Fruit fly (Drosophila melanogaster) whole organism, embryonic: ENCODE data around the gene Obp19b.

Experiments
- Abd-B ChIP-seq: fragments of 200-800 bp; sonication (Bioruptor generic); optimal IDR thresholded peaks from 2 replicates; lab custom pipeline; 2018; ENCODE audit warnings: missing biosample characterization, mild to moderate bottlenecking, missing genetic modification characterization, moderate library complexity
- Adf1 ChIP-seq: fragments of 200-800 bp; sonication (Bioruptor generic); IDR thresholded peaks from 2 replicates; pipeline ENCODE4 v1.3.6; 2022; ENCODE audit warnings: missing biosample characterization, missing genetic modification characterization
- Antp ChIP-seq: fragments of 200-800 bp; sonication (Bioruptor generic); optimal IDR thresholded peaks from 3 replicates; lab custom pipeline; 2016; ENCODE audit warnings: missing biosample characterization, missing genetic modification characterization
- Atf-2 ChIP-seq: fragments of 200-800 bp; sonication (Bioruptor generic); optimal IDR thresholded peaks from 2 replicates; lab custom pipeline; 2016; ENCODE audit warnings: missing biosample characterization, missing genetic modification characterization
- B-H1 ChIP-seq: fragments of 200-800 bp; sonication (Bioruptor generic); IDR thresholded peaks from 3 replicates; pipeline ENCODE4 v1.3.6; 2022; ENCODE audit warnings: missing biosample characterization, missing genetic modification characterization
- Bgb ChIP-seq: fragments of 200-800 bp; sonication (Bioruptor generic); IDR thresholded peaks from 2 replicates; pipeline ENCODE4 v1.3.6; 2022; ENCODE audit warnings: missing biosample characterization, missing genetic modification characterization; ENCODE audit not compliant: partially characterized antibody
- CG11504 ChIP-seq: fragments of 200-800 bp; sonication (Bioruptor generic); optimal IDR thresholded peaks from 3 replicates; lab custom pipeline; 2019; ENCODE audit warnings: missing biosample characterization, mild to moderate bottlenecking, missing genetic modification characterization, moderate library complexity
- CG11696 ChIP-seq: fragments of 200-800 bp; sonication (Bioruptor generic); IDR thresholded peaks from 2 replicates; pipeline ENCODE4 v1.3.6; 2022; ENCODE audit warnings: missing biosample characterization, missing genetic modification characterization
- CG12659 ChIP-seq: fragments of 200-800 bp; sonication (Bioruptor generic); optimal IDR thresholded peaks from 3 replicates; lab custom pipeline; 2017; ENCODE audit warnings: mild to moderate bottlenecking, missing biosample characterization, missing genetic modification reagents, missing genetic modification characterization
- CG14014 ChIP-seq: fragments of 200-800 bp; sonication (Bioruptor generic); IDR thresholded peaks from 2 replicates; pipeline ENCODE4 v1.3.6; 2022; ENCODE audit warnings: missing biosample characterization, missing genetic modification characterization
- CG14710 ChIP-seq: fragments of 200-800 bp; sonication (Bioruptor generic); optimal IDR thresholded peaks from 3 replicates; lab custom pipeline; 2019; ENCODE audit warnings: missing biosample characterization, mild to moderate bottlenecking, missing genetic modification characterization, moderate library complexity
- CG1603 ChIP-seq: fragments of 200-800 bp; sonication (Bioruptor generic); optimal IDR thresholded peaks from 2 replicates; lab custom pipeline; 2019; ENCODE audit warnings: missing biosample characterization, mild to moderate bottlenecking, missing genetic modification characterization, moderate library complexity
- CG16863 ChIP-seq: fragments of 200-800 bp; sonication (Bioruptor generic); optimal IDR thresholded peaks from 3 replicates; lab custom pipeline; 2016; ENCODE audit warnings: missing biosample characterization, missing genetic modification characterization
- CG18262 ChIP-seq: fragments of 200-800 bp; optimal IDR thresholded peaks from 3 replicates; lab custom pipeline; 2019; ENCODE audit warnings: missing biosample characterization, mild to moderate bottlenecking, missing genetic modification characterization, moderate library complexity
- CG30403 ChIP-seq: fragments of 200-800 bp; sonication (Bioruptor generic); optimal IDR thresholded peaks from 3 replicates; lab custom pipeline; 2016; ENCODE audit warnings: missing biosample characterization, missing genetic modification characterization
- CG3065 ChIP-seq: fragments of 200-800 bp; sonication (Bioruptor generic); optimal IDR thresholded peaks from 2 replicates; lab custom pipeline; 2016; ENCODE audit warnings: missing biosample characterization, missing genetic modification characterization
- CG3847 ChIP-seq: fragments of 200-800 bp; sonication (Bioruptor generic); IDR thresholded peaks from 2 replicates; pipeline ENCODE4 v1.3.6; 2022; ENCODE audit warnings: missing biosample characterization, missing genetic modification characterization
- CG4328 ChIP-seq: fragments of 200-800 bp; sonication (Bioruptor generic); optimal IDR thresholded peaks from 3 replicates; lab custom pipeline; 2017; ENCODE audit warnings: missing biosample characterization, missing genetic modification reagents, missing genetic modification characterization
- CG7839 ChIP-seq: fragments of 200-800 bp; sonication (Bioruptor generic); optimal IDR thresholded peaks from 3 replicates; lab custom pipeline; 2018; ENCODE audit warnings: missing biosample characterization, mild to moderate bottlenecking, missing genetic modification characterization, moderate library complexity
- CG9215 ChIP-seq: fragments of 200-800 bp; sonication (Bioruptor generic); IDR thresholded peaks from 2 replicates; pipeline ENCODE4 v1.3.6; 2022; ENCODE audit warnings: missing biosample characterization, missing genetic modification characterization
- Elba2 ChIP-seq: fragments of 200-800 bp; sonication (Bioruptor generic); optimal IDR thresholded peaks from 3 replicates; lab custom pipeline; 2016; ENCODE audit warnings: missing biosample characterization, missing genetic modification characterization
- H15 ChIP-seq: fragments of 200-800 bp; sonication (Bioruptor generic); IDR thresholded peaks from 3 replicates; pipeline ENCODE4 v1.3.6; 2022; ENCODE audit warnings: missing biosample characterization, missing genetic modification characterization
- H2.0 ChIP-seq: fragments of 200-800 bp; sonication (Bioruptor generic); IDR thresholded peaks from 2 replicates; pipeline ENCODE4 v1.3.6; 2022; ENCODE audit warnings: missing biosample characterization, missing genetic modification characterization
- Hmx ChIP-seq: fragments of 200-800 bp; sonication (Bioruptor generic); optimal IDR thresholded peaks from 2 replicates; lab custom pipeline; 2016; ENCODE audit warnings: missing biosample characterization, missing genetic modification characterization
- Jarid2 ChIP-seq: fragments of 200-800 bp; sonication (Bioruptor generic); optimal IDR thresholded peaks from 3 replicates; lab custom pipeline; 2017; ENCODE audit warnings: mild to moderate bottlenecking, missing biosample characterization, missing genetic modification reagents, missing genetic modification characterization
- Lhr ChIP-seq: fragments of 200-800 bp; sonication (Bioruptor generic); optimal IDR thresholded peaks from 3 replicates; lab custom pipeline; 2017; ENCODE audit warnings: mild to moderate bottlenecking, missing biosample characterization, missing genetic modification reagents, missing genetic modification characterization
- MESR4 ChIP-seq: fragments of 200-800 bp; sonication (Bioruptor generic); optimal IDR thresholded peaks from 2 replicates; lab custom pipeline; 2018; ENCODE audit warnings: missing biosample characterization, mild to moderate bottlenecking, missing genetic modification characterization, moderate library complexity
- Max ChIP-seq: fragments of 200-800 bp; sonication (Bioruptor generic); optimal IDR thresholded peaks from 2 replicates; lab custom pipeline; 2016; ENCODE audit warnings: missing biosample characterization, mild to moderate bottlenecking, missing genetic modification characterization
- Pdp1 ChIP-seq, 2 experiments: fragments of 200-800 bp; sonication (Bioruptor generic); optimal IDR thresholded peaks; 3 replicates each; lab custom pipeline; 2016; ENCODE audit warnings: missing biosample characterization in 2 of 2, missing genetic modification characterization in 2 of 2, mild to moderate bottlenecking in 1 of 2, moderate library complexity in 1 of 2
- Rfx ChIP-seq: fragments of 200-800 bp; sonication (Bioruptor generic); IDR thresholded peaks from 2 replicates; pipeline ENCODE4 v1.3.6; 2022; ENCODE audit warnings: missing biosample characterization, missing genetic modification characterization
- Ssrp ChIP-seq: fragments of 200-800 bp; sonication (Bioruptor generic); optimal IDR thresholded peaks from 2 replicates; lab custom pipeline; 2018; ENCODE audit warnings: missing biosample characterization, mild to moderate bottlenecking, missing genetic modification characterization, moderate library complexity
- ash1 ChIP-seq: fragments of 200-800 bp; sonication (Bioruptor generic); optimal IDR thresholded peaks from 2 replicates; lab custom pipeline; 2018; ENCODE audit warnings: missing biosample characterization, mild to moderate bottlenecking, missing genetic modification characterization
- bab2 ChIP-seq: fragments of 200-800 bp; sonication (Bioruptor generic); optimal IDR thresholded peaks from 2 replicates; lab custom pipeline; 2016; ENCODE audit warnings: missing biosample characterization, missing genetic modification characterization
- bbx ChIP-seq: fragments of 200-800 bp; sonication (Bioruptor generic); IDR thresholded peaks from 2 replicates; pipeline ENCODE4 v1.3.6; 2022; ENCODE audit warnings: missing biosample characterization, missing genetic modification characterization; ENCODE audit not compliant: partially characterized antibody
- crol ChIP-seq: fragments of 200-800 bp; sonication (Bioruptor generic); IDR thresholded peaks from 2 replicates; pipeline ENCODE4 v1.3.6; 2022; ENCODE audit warnings: missing biosample characterization, missing genetic modification characterization
- exex ChIP-seq: fragments of 200-800 bp; sonication (Bioruptor generic); optimal IDR thresholded peaks from 4 replicates; lab custom pipeline; 2018; ENCODE audit warnings: missing biosample characterization, mild to moderate bottlenecking, missing genetic modification characterization, moderate library complexity
- her ChIP-seq: fragments of 200-800 bp; sonication (Bioruptor generic); optimal IDR thresholded peaks from 2 replicates; lab custom pipeline; 2016; ENCODE audit warnings: missing biosample characterization, missing genetic modification characterization
- lab ChIP-seq: fragments of 200-800 bp; sonication (Bioruptor generic); optimal IDR thresholded peaks from 3 replicates; lab custom pipeline; 2017; ENCODE audit warnings: missing biosample characterization, missing genetic modification characterization, mild to moderate bottlenecking, moderate library complexity, missing genetic modification reagents
- lbe ChIP-seq: fragments of 200-800 bp; sonication (Bioruptor generic); optimal IDR thresholded peaks from 2 replicates; lab custom pipeline; 2016; ENCODE audit warnings: missing biosample characterization, mild to moderate bottlenecking, missing genetic modification characterization
- lilli ChIP-seq: fragments of 200-800 bp; sonication (Bioruptor generic); optimal IDR thresholded peaks from 3 replicates; lab custom pipeline; 2016; ENCODE audit warnings: missing biosample characterization, missing genetic modification characterization
- luna ChIP-seq: fragments of 200-800 bp; sonication (Bioruptor generic); optimal IDR thresholded peaks from 2 replicates; lab custom pipeline; 2016; ENCODE audit warnings: missing biosample characterization, missing genetic modification characterization
- pfk ChIP-seq: fragments of 200-800 bp; sonication (Bioruptor generic); optimal IDR thresholded peaks from 2 replicates; lab custom pipeline; 2018; ENCODE audit warnings: missing biosample characterization, mild to moderate bottlenecking, missing genetic modification characterization, moderate library complexity
- pros ChIP-seq: fragments of 200-800 bp; sonication (Bioruptor generic); optimal IDR thresholded peaks from 3 replicates; lab custom pipeline; 2019; ENCODE audit warnings: missing biosample characterization, mild to moderate bottlenecking, missing genetic modification characterization, moderate library complexity
- sens ChIP-seq: fragments of 200-800 bp; sonication (Bioruptor generic); peaks from one replicate; lab custom pipeline; 2016; ENCODE audit warnings: missing biosample characterization, missing genetic modification characterization
- tap ChIP-seq: fragments of 200-800 bp; optimal IDR thresholded peaks from 3 replicates; lab custom pipeline; 2019; ENCODE audit warnings: missing biosample characterization, mild to moderate bottlenecking, missing genetic modification characterization, moderate library complexity
- tgo ChIP-seq: fragments of 200-800 bp; sonication (Bioruptor generic); IDR thresholded peaks from 3 replicates; pipeline ENCODE4 v1.3.6; 2022; ENCODE audit warnings: missing biosample characterization, missing genetic modification characterization
- tin ChIP-seq: fragments of 200-800 bp; sonication (Bioruptor generic); optimal IDR thresholded peaks from 3 replicates; lab custom pipeline; 2016; ENCODE audit warnings: missing biosample characterization, missing genetic modification characterization
- tx ChIP-seq: fragments of 200-800 bp; sonication (Bioruptor generic); optimal IDR thresholded peaks from 2 replicates; lab custom pipeline; 2016; ENCODE audit warnings: missing biosample characterization, missing genetic modification characterization
- wek ChIP-seq: fragments of 200-800 bp; sonication (Bioruptor generic); optimal IDR thresholded peaks from 3 replicates; lab custom pipeline; 2018; ENCODE audit warnings: missing biosample characterization, mild to moderate bottlenecking, missing genetic modification characterization, moderate library complexity

Gene Obp19b

dm6 chrX:20429482-20430204 lies 13.1 kb downstream of the Obp19b start, which contains the start of the genes CG11710 and mal (continued):
- TF ChIP-seq CG11504 (tag; lab: Kevin White, UChicago) (peak; percentile 88), bab2 (peak; percentile 85), Rfx (GFP tag; lab: Robert Waterston, UW) (peak; percentile 84), B-H1 (GFP tag; lab: Robert Waterston, UW) (peak; percentile 45), Lhr (GFP tag; lab: Kevin White, UChicago) (no peak), tap (peak; percentile 79), Bgb (GFP tag; lab: Robert Waterston, UW) (no peak), CG4328 (no peak), Abd-B (GFP tag; lab: Kevin White, UChicago) (peak; percentile 85), tx (GFP tag; lab: Kevin White, UChicago) (peak; percentile 39), CG11696 (GFP tag; lab: Robert Waterston, UW) (no peak), CG18262 (peak; percentile 86), CG3065 (GFP tag; lab: Kevin White, UChicago) (no peak), CG9215 (GFP tag; lab: Robert Waterston, UW) (peak; percentile 79), Antp (GFP tag; lab: Kevin White, UChicago) (peak; percentile 50), pros (GFP tag; lab: Kevin White, UChicago) (no peak), CG7839 (tag; lab: Kevin White, UChicago) (peak; percentile 90), sens (GFP tag; lab: Kevin White, UChicago) (peak; percentile 95), bbx (peak; percentile 56; the same call in 1 of the 2 replicates), CG3847 (peak; percentile 68), CG14710 (tag; lab: Kevin White, UChicago) (peak; percentile 80), Ssrp (tag; lab: Kevin White, UChicago) (no peak), crol (GFP tag; lab: Robert Waterston, UW) (no peak), exex (tag; lab: Kevin White, UChicago) (peak; percentile 48), Max (GFP tag; lab: Kevin White, UChicago) (peak; percentile 72), Hmx (GFP tag; lab: Kevin White, UChicago) (peak; percentile 62), CG14014 (GFP tag; lab: Robert Waterston, UW) (peak; percentile 79), CG1603 (tag; lab: Kevin White, UChicago) (peak; percentile 68), CG30403 (GFP tag; lab: Kevin White, UChicago) (peak; percentile 83), Pdp1 (GFP tag; optimal IDR thresholded peaks at IDR 0.05; lab: Kevin White, UChicago) (peak; percentile 73 to 82), MESR4 (GFP tag; lab: Kevin White, UChicago) (peak; percentile 8), lbe (peak; percentile 67), her (GFP tag; lab: Kevin White, UChicago) (peak; percentile 33), ash1 (GFP tag; lab: Kevin White, UChicago) (no peak), lilli (GFP tag; lab: Kevin White, UChicago) (peak; percentile 75), Jarid2 (GFP tag; lab: Kevin White, UChicago) (no peak), H2.0 (peak; percentile 50), wek (GFP tag; lab: Kevin White, UChicago) (no peak), tin (GFP tag; lab: Kevin White, UChicago) (peak; percentile 82), CG12659 (GFP tag; lab: Kevin White, UChicago) (peak; percentile 82), lab (GFP tag; lab: Kevin White, UChicago) (no peak), Adf1 (GFP tag; lab: Robert Waterston, UW) (peak; percentile 48; the same call in 1 of the 2 replicates), CG16863 (GFP tag; lab: Kevin White, UChicago) (peak; percentile 50), Atf-2 (peak; percentile 40), Elba2 (GFP tag; lab: Kevin White, UChicago) (no peak), pfk (GFP tag; lab: Kevin White, UChicago) (peak; percentile 14), tgo (GFP tag; lab: Robert Waterston, UW) (peak; percentile 77), luna (GFP tag; lab: Kevin White, UChicago) (peak; percentile 4), H15 (peak; percentile 64; the same call in 2 of the 3 replicates)
